Fruit fly (Drosophila melanogaster): ENCODE results near the gene mRpS6.

Gene mRpS6

DNA sequence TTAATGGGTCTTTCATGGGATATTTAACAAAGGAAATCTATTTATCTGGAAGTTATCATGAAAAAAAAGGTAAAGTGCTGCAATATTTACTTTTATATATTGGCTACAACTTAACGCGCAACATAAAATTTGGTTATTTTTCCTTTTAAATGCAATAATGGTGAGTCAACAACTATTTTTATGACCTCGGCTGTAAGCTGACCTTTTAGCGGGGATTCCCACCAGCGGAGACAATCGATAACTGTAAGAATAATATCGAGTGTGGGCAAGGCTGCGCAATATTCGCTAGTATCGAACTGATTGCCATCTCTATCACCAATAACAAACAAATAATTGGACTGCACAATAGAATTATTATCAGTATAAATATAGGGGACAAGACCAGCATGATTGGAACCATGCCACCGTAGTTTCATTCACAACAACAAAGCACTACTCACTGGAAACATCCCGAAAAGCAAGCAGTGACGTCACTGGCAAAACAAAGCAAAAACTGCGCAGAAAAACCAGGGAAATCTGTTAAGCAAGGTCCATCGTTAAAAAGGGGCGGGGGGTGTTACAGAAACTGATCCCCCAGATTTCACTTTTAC is 38.9 kb downstream of the mRpS6 start, which contains the start of gene Syx17 (continued):
- TF ChIP-seq CG16815 (GFP tag; optimal IDR thresholded peaks at IDR 0.05) (no peak), luna (GFP tag; optimal IDR thresholded peaks at IDR 0.05) (peak; percentile 59), zen2 (GFP tag; IDR thresholded peaks at IDR 0.05; ENCODE audit: partially characterized antibody) (peak; percentile 80), exex (tag; optimal IDR thresholded peaks at IDR 0.05) (peak; percentile 51)

DNA sequence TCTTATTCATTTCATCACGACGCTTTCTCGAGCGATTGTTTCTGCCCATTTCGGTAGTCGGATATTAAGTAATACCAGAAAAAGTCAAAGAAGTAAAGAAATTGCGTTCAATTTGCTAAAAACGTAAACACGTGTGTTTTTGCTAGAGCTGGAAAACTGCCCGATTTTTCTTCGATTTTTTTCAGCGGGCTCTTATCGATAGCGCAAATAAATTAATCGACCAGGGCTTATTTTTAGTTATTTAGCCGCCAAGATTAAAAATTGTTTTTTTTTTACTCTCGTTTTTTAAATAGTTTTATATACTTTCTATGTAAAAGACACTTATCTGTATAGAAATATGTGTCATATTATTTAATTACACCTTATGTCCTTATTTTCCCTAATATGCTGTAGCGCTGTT is 41.6 kb downstream of the mRpS6 start, which contains the start of gene CG15019:
Gene CG15019 (minus strand): TSS at position 138 of the 400 bp plus-strand sequence.
- TF ChIP-seq CG2129 (GFP tag; IDR thresholded peaks at IDR 0.05; ENCODE audit: partially characterized antibody) (peak; percentile 55; the same call in 1 of the 2 replicates), HLHmδ (GFP tag; optimal IDR thresholded peaks at IDR 0.05) (no peak), kni (GFP tag; optimal IDR thresholded peaks at IDR 0.05) (no peak), CG12659 (GFP tag; optimal IDR thresholded peaks at IDR 0.05) (no peak), tgo (GFP tag; IDR thresholded peaks at IDR 0.05) (no peak), twi (tag; optimal IDR thresholded peaks at IDR 0.05) (no peak), seq (GFP tag; IDR thresholded peaks at IDR 0.05) (no peak), salm (tag; optimal IDR thresholded peaks at IDR 0.05) (no peak), CG4854 (GFP tag; optimal IDR thresholded peaks at IDR 0.05) (no peak), p53 (GFP tag; optimal IDR thresholded peaks at IDR 0.05) (no peak), sens-2 (GFP tag; IDR thresholded peaks at IDR 0.05) (no peak), CG15479 (GFP tag; optimal IDR thresholded peaks at IDR 0.05) (no peak), Ptx1 (GFP tag; IDR thresholded peaks at IDR 0.05) (no peak), Doc3 (GFP tag; IDR thresholded peaks at IDR 0.05; ENCODE audit: partially characterized antibody) (peak; percentile 50; the same call in 1 of the 3 replicates), CG31441 (GFP tag; IDR thresholded peaks at IDR 0.05) (no peak), gsb (GFP tag; IDR thresholded peaks at IDR 0.05) (no peak), Nf-YC (tag; optimal IDR thresholded peaks at IDR 0.05) (no peak), Taf1 (GFP tag; IDR thresholded peaks at IDR 0.05) (no peak), jigr1 (GFP tag; IDR thresholded peaks at IDR 0.05) (no peak), CG1602 (GFP tag; optimal IDR thresholded peaks at IDR 0.05) (no peak), YL-1 (GFP tag; optimal IDR thresholded peaks at IDR 0.05) (peak; percentile 64), CG13424 (tag; optimal IDR thresholded peaks at IDR 0.05) (no peak), CG33557 (GFP tag; optimal IDR thresholded peaks at IDR 0.05) (no peak), Hr78 (GFP tag; optimal IDR thresholded peaks at IDR 0.05) (peak in 1 of 2 experiments; percentile 60), CG15696 (tag; optimal IDR thresholded peaks at IDR 0.05) (no peak), sim (GFP tag; IDR thresholded peaks at IDR 0.05) (no peak), ap (GFP tag; IDR thresholded peaks at IDR 0.05) (no peak), Dip3 (GFP tag; optimal IDR thresholded peaks at IDR 0.05) (no peak), ken (GFP tag; IDR thresholded peaks at IDR 0.05) (no peak), eve (GFP tag; optimal IDR thresholded peaks at IDR 0.05) (peak in 1 of 2 experiments; percentile 43), Scr (GFP tag; IDR thresholded peaks at IDR 0.05; ENCODE audit: partially characterized antibody) (peak; percentile 73), CG5180 (GFP tag; optimal IDR thresholded peaks at IDR 0.05) (no peak), NFAT (GFP tag; IDR thresholded peaks at IDR 0.05) (peak; percentile 26; the same call in 1 of the 2 replicates), PHDP (tag; optimal IDR thresholded peaks at IDR 0.05) (no peak), tin (GFP tag; optimal IDR thresholded peaks at IDR 0.05) (no peak), danr (GFP tag; IDR thresholded peaks at IDR 0.05) (no peak), Oaz (GFP tag; IDR thresholded peaks at IDR 0.05) (no peak), Hmx (GFP tag; optimal IDR thresholded peaks at IDR 0.05) (no peak), gcm2 (GFP tag; optimal IDR thresholded peaks at IDR 0.05) (no peak), Drgx (GFP tag; IDR thresholded peaks at IDR 0.05) (no peak), gce (GFP tag; IDR thresholded peaks at IDR 0.05) (no peak), Gsc (GFP tag; IDR thresholded peaks at IDR 0.05) (no peak), CG43689 (GFP tag; IDR thresholded peaks at IDR 0.05) (no peak), Rfx (GFP tag; IDR thresholded peaks at IDR 0.05) (0 out of 2 replicates have a peak, but pooled peaks have one; percentile 14), E2f2 (GFP tag; IDR thresholded peaks at IDR 0.05) (peak; percentile 95)
